Fruit fly (Drosophila melanogaster) whole organism, adult: ENCODE results near the gene CG5498.

Experiments
- CG11617 ChIP-seq: fragments of 200-800 bp; sonication (Bioruptor generic); optimal IDR thresholded peaks from 2 replicates; lab custom pipeline; 2017; ENCODE audit warnings: mild to moderate bottlenecking, missing biosample characterization, missing genetic modification reagents, missing genetic modification characterization
- CG12768 ChIP-seq: fragments of 200-800 bp; sonication (Bioruptor generic); optimal IDR thresholded peaks from 2 replicates; lab custom pipeline; 2017; ENCODE audit warnings: missing biosample characterization, missing genetic modification characterization, mild to moderate bottlenecking, moderate library complexity, missing genetic modification reagents
- CG14711 ChIP-seq: fragments of 200-800 bp; sonication (Bioruptor generic); optimal IDR thresholded peaks from 2 replicates; lab custom pipeline; 2018; ENCODE audit warnings: missing biosample characterization, mild to moderate bottlenecking, missing genetic modification characterization, moderate library complexity
- CG1620 ChIP-seq: fragments of 200-800 bp; sonication (Bioruptor generic); optimal IDR thresholded peaks from 2 replicates; lab custom pipeline; 2016; ENCODE audit warnings: missing biosample characterization, missing genetic modification characterization
- CG33017 ChIP-seq: fragments of 200-800 bp; sonication (Bioruptor generic); optimal IDR thresholded peaks from 2 replicates; lab custom pipeline; 2018; ENCODE audit warnings: missing biosample characterization, mild to moderate bottlenecking, missing genetic modification characterization, moderate library complexity
- CG5204 ChIP-seq: fragments of 200-800 bp; sonication (Bioruptor generic); optimal IDR thresholded peaks from 2 replicates; lab custom pipeline; 2016; ENCODE audit warnings: missing biosample characterization, missing genetic modification characterization
- CG7045 ChIP-seq: fragments of 200-800 bp; sonication (Bioruptor generic); optimal IDR thresholded peaks from 2 replicates; lab custom pipeline; 2017; ENCODE audit warnings: missing biosample characterization, mild to moderate bottlenecking, missing genetic modification characterization
- CG7101 ChIP-seq: fragments of 200-800 bp; sonication (Bioruptor generic); optimal IDR thresholded peaks from 2 replicates; lab custom pipeline; 2018; ENCODE audit warnings: missing biosample characterization, mild to moderate bottlenecking, missing genetic modification characterization, moderate library complexity
- Clk ChIP-seq: fragments of 200-800 bp; sonication (Bioruptor generic); optimal IDR thresholded peaks from 2 replicates; lab custom pipeline; 2017; ENCODE audit warnings: missing biosample characterization, missing genetic modification characterization
- Crg-1 ChIP-seq: fragments of 200-800 bp; sonication (Bioruptor generic); optimal IDR thresholded peaks from 2 replicates; lab custom pipeline; 2016; ENCODE audit warnings: missing biosample characterization, missing genetic modification characterization
- Hr96 ChIP-seq: fragments of 200-800 bp; sonication (Bioruptor generic); optimal IDR thresholded peaks from 2 replicates; lab custom pipeline; 2016; ENCODE audit warnings: missing biosample characterization, missing genetic modification characterization
- Mnt ChIP-seq: fragments of 200-800 bp; sonication (Bioruptor generic); optimal IDR thresholded peaks from 2 replicates; lab custom pipeline; 2016; ENCODE audit warnings: missing biosample characterization, mild to moderate bottlenecking, missing genetic modification characterization
- bab1 ChIP-seq: fragments of 200-800 bp; sonication (Bioruptor generic); optimal IDR thresholded peaks from 3 replicates; lab custom pipeline; 2019; ENCODE audit warnings: missing biosample characterization, mild to moderate bottlenecking, missing genetic modification characterization, moderate library complexity
- cic ChIP-seq: fragments of 200-800 bp; sonication (Bioruptor generic); optimal IDR thresholded peaks from 2 replicates; lab custom pipeline; 2017; ENCODE audit warnings: missing biosample characterization, mild to moderate bottlenecking, missing genetic modification characterization, moderate library complexity
- cnc ChIP-seq, 2 experiments: fragments of >200 bp; optimal IDR thresholded peaks; 2 replicates each; lab custom pipeline; 2017
- kay ChIP-seq: fragments of 200-800 bp; sonication (Bioruptor generic); peaks from one replicate; lab custom pipeline; 2016; ENCODE audit warnings: missing biosample characterization, missing genetic modification characterization, borderline replicate concordance
- ovo ChIP-seq: fragments of 200-800 bp; sonication (Bioruptor generic); optimal IDR thresholded peaks from 2 replicates; lab custom pipeline; 2016; ENCODE audit warnings: missing biosample characterization, missing genetic modification characterization
- pad ChIP-seq: fragments of 200-800 bp; sonication (Bioruptor generic); optimal IDR thresholded peaks from 3 replicates; lab custom pipeline; 2017; ENCODE audit warnings: missing biosample characterization, missing genetic modification characterization, mild to moderate bottlenecking, moderate library complexity, missing genetic modification reagents
- tj ChIP-seq: fragments of 200-800 bp; sonication (Bioruptor generic); optimal IDR thresholded peaks from 3 replicates; lab custom pipeline; 2017; ENCODE audit warnings: missing biosample characterization, mild to moderate bottlenecking, missing genetic modification characterization, moderate library complexity
- toe ChIP-seq: fragments of 200-800 bp; sonication (Bioruptor generic); optimal IDR thresholded peaks from 2 replicates; lab custom pipeline; 2016; ENCODE audit warnings: missing biosample characterization, missing genetic modification characterization

The CG5498 gene

DNA sequence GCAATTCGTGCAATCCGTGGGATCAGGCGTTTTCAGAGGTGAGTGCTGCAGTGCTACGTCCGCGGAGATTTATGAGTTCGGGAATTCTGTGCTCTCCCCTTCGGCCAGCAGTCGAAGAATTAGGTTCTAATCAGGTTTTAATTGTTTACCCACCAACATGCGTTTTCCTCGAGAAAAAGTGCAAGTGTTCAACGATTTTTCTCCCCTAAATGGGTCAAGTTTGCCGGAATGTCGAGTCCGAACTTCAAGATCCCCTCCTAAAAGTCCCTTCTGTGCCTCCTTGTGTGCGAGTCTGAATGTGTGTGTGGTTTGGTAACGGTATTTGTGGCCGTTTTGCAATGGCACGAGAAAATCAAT lies 7.4 kb downstream of the CG5498 start:
- TF ChIP-seq CG14711 (tag; lab: Kevin White, UChicago) (no peak), cic (peak; percentile 15)

DNA sequence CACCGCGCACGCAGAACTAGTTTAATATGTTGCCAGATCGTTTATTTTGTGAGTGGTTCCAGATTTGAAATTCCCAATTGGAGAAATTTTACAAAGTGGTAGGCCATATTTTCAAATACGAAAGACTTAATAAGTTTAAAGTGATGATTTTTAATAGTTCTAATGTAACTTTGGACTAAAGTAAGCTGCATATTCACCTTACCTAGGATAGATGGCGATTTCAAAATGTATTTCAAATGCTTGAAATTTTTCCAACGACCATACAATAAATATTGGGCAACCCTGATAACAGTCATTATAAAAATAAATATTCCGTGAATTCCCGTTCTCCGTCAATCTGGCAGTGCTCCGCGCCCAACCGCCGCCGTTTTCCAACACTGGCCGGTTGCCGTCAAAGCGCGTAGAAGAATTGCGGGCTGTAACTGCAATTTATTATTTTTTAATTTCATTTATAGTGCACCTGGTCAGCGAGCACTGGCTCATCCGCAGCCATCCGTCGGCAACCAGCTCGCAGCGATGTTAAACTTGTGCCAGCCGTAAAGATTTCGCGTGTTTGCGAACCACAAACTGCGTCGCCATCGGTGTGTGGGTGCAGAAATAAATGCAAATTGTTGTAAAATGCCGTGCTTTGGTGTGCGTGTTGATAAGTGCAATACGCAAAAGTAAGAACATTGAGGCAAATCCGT lies 7.9 kb downstream of the CG5498 start, which contains the start of the genes Ide and RhoBTB:
Gene Ide (minus strand): TSS at position 19 of the 686 bp plus-strand sequence.
Gene RhoBTB (plus strand): TSS at position 365 of the 686 bp plus-strand sequence.
- TF ChIP-seq CG33017 (peak; percentile 70), CG11617 (peak; percentile 80), cic (peak; percentile 54), Mnt (GFP tag; lab: Kevin White, UChicago) (peak; percentile 73), toe (GFP tag; lab: Kevin White, UChicago) (peak; percentile 96), Crg-1 (GFP tag; lab: Kevin White, UChicago) (peak; percentile 88), CG14711 (tag; lab: Kevin White, UChicago) (peak; percentile 79), ovo (GFP tag; lab: Kevin White, UChicago) (peak; percentile 81), Hr96 (GFP tag; lab: Kevin White, UChicago) (peak; percentile 93), tj (GFP tag; lab: Kevin White, UChicago) (peak; percentile 69), CG7101 (tag; lab: Kevin White, UChicago) (peak; percentile 82), kay (GFP tag; lab: Kevin White, UChicago) (no peak), bab1 (peak; percentile 46), CG5204 (GFP tag; lab: Kevin White, UChicago) (peak; percentile 94), cnc (optimal IDR thresholded peaks at IDR 0.05; lab: Kevin White, UChicago) (no peak), CG12768 (peak; percentile 80), CG7045 (GFP tag; lab: Kevin White, UChicago) (peak; percentile 84), CG1620 (GFP tag; lab: Kevin White, UChicago) (peak; percentile 91), pad (GFP tag; lab: Kevin White, UChicago) (peak; percentile 73), Clk (GFP tag; lab: Kevin White, UChicago) (peak; percentile 76)

DNA sequence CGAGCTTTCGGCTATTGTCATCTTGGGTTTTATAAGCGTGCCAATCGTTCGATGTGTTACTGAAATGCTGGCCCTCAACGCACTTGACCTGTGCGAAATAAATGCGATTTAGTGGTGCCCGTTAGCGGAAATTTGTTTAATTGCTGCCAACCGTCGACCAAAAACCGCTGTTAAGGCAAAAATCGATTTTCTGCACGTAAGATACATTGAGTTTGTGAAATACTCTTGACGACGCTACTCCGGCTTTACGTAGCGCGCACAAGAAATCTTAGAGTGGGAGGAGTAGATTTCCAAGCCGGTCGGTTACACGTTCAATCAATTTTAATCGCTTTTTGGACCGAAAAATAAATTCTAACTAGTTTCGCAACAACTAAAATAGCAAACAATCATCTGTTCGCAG lies 8.4 kb downstream of the CG5498 start:
- no peak for TF ChIP-seq cic
- TF ChIP-seq CG5204 (GFP tag; lab: Kevin White, UChicago): no peak
- TF ChIP-seq ovo (GFP tag; lab: Kevin White, UChicago): no peak
- TF ChIP-seq CG12768: no peak
- TF ChIP-seq CG7101 (tag; lab: Kevin White, UChicago): no peak
- TF ChIP-seq cnc (optimal IDR thresholded peaks at IDR 0.05; lab: Kevin White, UChicago): no peak
- no peak for TF ChIP-seq Mnt (GFP tag; lab: Kevin White, UChicago)
- TF ChIP-seq CG1620 (GFP tag; lab: Kevin White, UChicago): no peak
- no peak for TF ChIP-seq toe (GFP tag; lab: Kevin White, UChicago)
- TF ChIP-seq CG14711 (tag; lab: Kevin White, UChicago): no peak

DNA sequence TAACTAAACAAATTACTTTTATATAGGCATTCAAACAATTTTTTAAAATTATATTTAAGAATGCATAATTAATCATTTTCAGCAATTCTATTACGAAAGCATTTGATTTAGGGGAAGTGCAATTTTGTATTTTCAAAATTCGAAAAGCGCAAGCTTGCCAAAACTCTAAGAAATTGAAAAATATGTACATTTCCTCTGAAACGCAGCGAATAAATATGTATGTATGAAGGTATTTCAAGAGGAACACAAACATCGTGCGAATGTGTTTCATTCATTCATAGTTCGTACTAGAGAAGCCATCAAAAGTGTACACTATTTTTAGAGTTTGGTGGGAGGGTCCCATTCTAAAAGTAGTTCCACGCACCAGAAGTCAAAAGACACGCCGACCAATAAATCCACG lies 13.9 kb downstream of the CG5498 start, which contains the start of gene CG13247:
Gene CG13247 (plus strand): TSS at position 301 of the 400 bp plus-strand sequence.
- TF ChIP-seq CG5204 (GFP tag; lab: Kevin White, UChicago) (no peak), Clk (GFP tag; lab: Kevin White, UChicago) (no peak), kay (GFP tag; lab: Kevin White, UChicago) (no peak), CG33017 (no peak), pad (GFP tag; lab: Kevin White, UChicago) (no peak), ovo (GFP tag; lab: Kevin White, UChicago) (no peak), Crg-1 (GFP tag; lab: Kevin White, UChicago) (no peak), CG14711 (tag; lab: Kevin White, UChicago) (no peak), cnc (optimal IDR thresholded peaks at IDR 0.05; lab: Kevin White, UChicago) (no peak), CG7045 (GFP tag; lab: Kevin White, UChicago) (no peak), CG12768 (no peak), CG7101 (tag; lab: Kevin White, UChicago) (no peak), Hr96 (GFP tag; lab: Kevin White, UChicago) (no peak), CG11617 (no peak), tj (GFP tag; lab: Kevin White, UChicago) (no peak)

DNA sequence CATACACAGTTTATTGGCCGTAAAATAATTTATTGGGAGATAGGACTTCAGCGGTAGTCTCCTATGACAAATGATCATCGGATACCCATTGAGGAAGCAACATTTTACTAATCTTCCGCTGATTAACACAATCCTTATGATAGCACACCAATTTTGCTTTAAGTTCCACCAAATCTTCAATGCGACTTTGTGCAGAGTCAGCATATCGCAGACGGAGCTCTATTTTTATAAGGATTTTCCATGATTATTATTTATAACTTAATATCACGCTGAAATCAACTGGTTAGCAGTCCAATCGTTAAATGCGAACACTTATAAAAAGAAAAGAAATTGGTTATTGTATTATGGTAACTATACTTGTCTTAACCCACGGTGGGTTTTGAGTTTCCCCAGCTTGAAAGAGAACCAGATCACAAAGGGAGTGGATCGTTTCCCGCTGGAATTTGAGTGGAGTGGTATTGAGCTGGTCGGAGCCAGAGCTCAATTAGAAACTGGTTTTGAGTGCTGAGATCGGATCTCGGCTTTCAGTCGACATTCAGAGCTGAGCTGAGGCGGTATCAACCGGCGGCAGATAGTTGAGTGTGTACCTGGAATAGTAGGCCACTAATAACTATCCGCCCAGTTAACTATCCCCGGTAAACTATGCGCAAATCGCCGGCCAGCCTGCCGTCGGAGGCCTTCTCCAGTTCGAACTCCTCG lies 17.1 kb downstream of the CG5498 start, which contains the start of the genes Toll-9 and in:
Gene Toll-9 (minus strand): TSS at position 51 of the 699 bp plus-strand sequence.
Gene in (plus strand): TSS at position 525 of the 699 bp plus-strand sequence.
- TF ChIP-seq bab1 (no peak), CG33017 (no peak), CG1620 (GFP tag; lab: Kevin White, UChicago) (no peak), Clk (GFP tag; lab: Kevin White, UChicago) (no peak), CG5204 (GFP tag; lab: Kevin White, UChicago) (no peak), toe (GFP tag; lab: Kevin White, UChicago) (no peak), CG14711 (tag; lab: Kevin White, UChicago) (no peak), Mnt (GFP tag; lab: Kevin White, UChicago) (no peak), pad (GFP tag; lab: Kevin White, UChicago) (no peak), kay (GFP tag; lab: Kevin White, UChicago) (no peak), Crg-1 (GFP tag; lab: Kevin White, UChicago) (no peak), CG7101 (tag; lab: Kevin White, UChicago) (no peak), ovo (GFP tag; lab: Kevin White, UChicago) (no peak), CG11617 (no peak), cic (no peak), tj (GFP tag; lab: Kevin White, UChicago) (no peak)
